Worm (Caenorhabditis elegans): Measurements from ENCODE around the gene pho-5.
A peak's percentile ranks its signal among the peaks of the same experiment; 100 is the strongest.

Gene pho-5

ce11 chrIII:7305649-7305977, 19.9 kb upstream of the pho-5 start:
- no peak for TF ChIP-seq mbf-1 (tag; optimal IDR thresholded peaks at IDR 0.05)
- TF ChIP-seq lin-11 (tag; optimal IDR thresholded peaks at IDR 0.05): no peak
- peak; percentile 37 for TF ChIP-seq sma-9 (GFP tag; optimal IDR thresholded peaks at IDR 0.05)
- no peak for TF ChIP-seq sma-9 (tag; optimal IDR thresholded peaks at IDR 0.05)
- TF ChIP-seq ceh-16 (tag; optimal IDR thresholded peaks at IDR 0.05): no peak
- no peak for TF ChIP-seq F13H6.1 (tag; optimal IDR thresholded peaks at IDR 0.05)
- TF ChIP-seq unc-55 (GFP tag; optimal IDR thresholded peaks at IDR 0.05): no peak
- peak; percentile 73 for TF ChIP-seq nhr-21 (tag; optimal IDR thresholded peaks at IDR 0.05)
- no peak for TF ChIP-seq R02D3.7 (tag; optimal IDR thresholded peaks at IDR 0.05)
- TF ChIP-seq sma-3 (GFP tag; optimal IDR thresholded peaks at IDR 0.05): peak; percentile 93
- peak; percentile 9 for TF ChIP-seq egl-27 (tag; optimal IDR thresholded peaks at IDR 0.05)
- TF ChIP-seq mdl-1 (tag; optimal IDR thresholded peaks at IDR 0.05): no peak
- no peak for TF ChIP-seq mab-5 (tag; optimal IDR thresholded peaks at IDR 0.05)
- TF ChIP-seq fos-1 (tag; optimal IDR thresholded peaks at IDR 0.05): peak; percentile 19

DNA sequence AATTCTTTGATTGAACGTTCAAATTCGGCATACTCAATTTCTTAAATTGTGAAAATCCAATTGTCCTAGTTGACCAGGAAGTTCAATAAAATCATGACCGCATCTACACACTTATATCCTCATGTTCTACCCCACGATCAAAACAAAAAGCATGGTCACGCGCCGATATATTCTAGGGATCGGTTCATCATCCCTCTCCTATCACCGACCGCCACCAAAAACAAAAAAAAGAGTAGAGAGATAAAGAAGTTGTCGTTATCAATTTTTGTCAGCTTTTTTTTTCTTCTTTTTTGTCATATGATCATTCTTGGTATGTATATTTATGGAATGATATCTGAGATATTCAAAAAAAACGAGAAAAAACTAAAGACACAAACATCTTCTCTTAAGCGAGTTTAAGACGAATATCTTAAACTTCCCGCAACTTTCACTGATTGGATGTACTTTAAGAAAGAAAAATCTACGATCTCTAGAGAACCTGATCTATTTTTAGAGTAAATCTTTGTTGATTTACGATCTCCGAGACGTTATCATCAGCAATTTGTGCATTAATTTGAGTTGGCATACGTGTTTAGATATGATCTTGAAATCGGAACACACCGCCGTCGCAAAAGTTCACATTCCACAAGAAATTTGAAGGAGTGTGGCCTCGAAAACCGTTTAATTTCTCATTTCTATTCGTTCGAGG, 19.4 kb upstream of the pho-5 start:
- TF ChIP-seq sma-3 (GFP tag; optimal IDR thresholded peaks at IDR 0.05): peak; percentile 61
- peak; percentile 85 for TF ChIP-seq elt-1 (tag; optimal IDR thresholded peaks at IDR 0.05)
- TF ChIP-seq sma-9 (GFP tag; optimal IDR thresholded peaks at IDR 0.05): peak; percentile 34
- no peak for TF ChIP-seq sma-9 (tag; optimal IDR thresholded peaks at IDR 0.05)
- no peak for TF ChIP-seq skn-1 (tag; optimal IDR thresholded peaks at IDR 0.05)
- TF ChIP-seq nhr-23 (tag; optimal IDR thresholded peaks at IDR 0.05): no peak
- peak; percentile 61 for TF ChIP-seq nhr-21 (tag; optimal IDR thresholded peaks at IDR 0.05)
- no peak for TF ChIP-seq elt-3 (tag; optimal IDR thresholded peaks at IDR 0.05)
- no peak for TF ChIP-seq ZK546.5 (tag; optimal IDR thresholded peaks at IDR 0.05)
- no peak for TF ChIP-seq ztf-4 (tag; optimal IDR thresholded peaks at IDR 0.05)
- no peak for TF ChIP-seq crh-2 (tag; optimal IDR thresholded peaks at IDR 0.05)
- no peak for TF ChIP-seq ama-1 (optimal IDR thresholded peaks at IDR 0.05)
- TF ChIP-seq nhr-11 (tag; optimal IDR thresholded peaks at IDR 0.05): no peak
- TF ChIP-seq lsy-2 (tag; optimal IDR thresholded peaks at IDR 0.05): peak in 1 of 2 experiments; percentile 33
- TF ChIP-seq blmp-1 (tag; optimal IDR thresholded peaks at IDR 0.05; ENCODE audit: insufficient read depth): peak; percentile 26
- peak; percentile 27 for TF ChIP-seq gmeb-1 (tag; optimal IDR thresholded peaks at IDR 0.05)
- no peak for TF ChIP-seq nhr-25 (tag; optimal IDR thresholded peaks at IDR 0.05)
- no peak for TF ChIP-seq fos-1 (tag; optimal IDR thresholded peaks at IDR 0.05)
- no peak for TF ChIP-seq Y55F3AM.14 (GFP tag; optimal IDR thresholded peaks at IDR 0.05)
- TF ChIP-seq aly-2 (tag; optimal IDR thresholded peaks at IDR 0.05): no peak
- TF ChIP-seq nhr-129 (tag; optimal IDR thresholded peaks at IDR 0.05): peak; percentile 5
- no peak for TF ChIP-seq snpc-4 (tag; optimal IDR thresholded peaks at IDR 0.05)
- TF ChIP-seq sem-4 (tag; optimal IDR thresholded peaks at IDR 0.05): no peak
- no peak for TF ChIP-seq F13H6.1 (tag; optimal IDR thresholded peaks at IDR 0.05)
- no peak for TF ChIP-seq alr-1 (tag; optimal IDR thresholded peaks at IDR 0.05)
- no peak for TF ChIP-seq ztf-11 (tag; optimal IDR thresholded peaks at IDR 0.05)
- TF ChIP-seq mab-5 (tag; optimal IDR thresholded peaks at IDR 0.05): no peak
- TF ChIP-seq mdl-1 (tag; optimal IDR thresholded peaks at IDR 0.05): peak in 1 of 2 experiments; percentile 22
- TF ChIP-seq ceh-16 (tag; optimal IDR thresholded peaks at IDR 0.05): no peak
- no peak for TF ChIP-seq R02D3.7 (tag; optimal IDR thresholded peaks at IDR 0.05)
- TF ChIP-seq nhr-12 (tag; optimal IDR thresholded peaks at IDR 0.05): no peak
- no peak for TF ChIP-seq C34F6.9 (tag; optimal IDR thresholded peaks at IDR 0.05)
- TF ChIP-seq ztf-1 (GFP tag; conservative IDR thresholded peaks at IDR 0.05): no peak
- no peak for TF ChIP-seq unc-62 (GFP tag; optimal IDR thresholded peaks at IDR 0.05)
- no peak for TF ChIP-seq mbf-1 (tag; optimal IDR thresholded peaks at IDR 0.05)
- no peak for TF ChIP-seq lin-13 (GFP tag; optimal IDR thresholded peaks at IDR 0.05)
- TF ChIP-seq peb-1 (tag; optimal IDR thresholded peaks at IDR 0.05): no peak
- TF ChIP-seq egl-27 (tag; optimal IDR thresholded peaks at IDR 0.05): no peak
- TF ChIP-seq nhr-6 (tag; optimal IDR thresholded peaks at IDR 0.05): no peak
- TF ChIP-seq unc-55 (GFP tag; optimal IDR thresholded peaks at IDR 0.05): no peak
- no peak for TF ChIP-seq unc-39 (tag; optimal IDR thresholded peaks at IDR 0.05)
- no peak for TF ChIP-seq nhr-10 (tag; optimal IDR thresholded peaks at IDR 0.05)
- no peak for TF ChIP-seq ceh-82 (tag; optimal IDR thresholded peaks at IDR 0.05)
- TF ChIP-seq nhr-237 (tag; optimal IDR thresholded peaks at IDR 0.05): no peak
- TF ChIP-seq lin-39 (tag; optimal IDR thresholded peaks at IDR 0.05): no peak
- no peak for TF ChIP-seq zag-1 (tag; optimal IDR thresholded peaks at IDR 0.05)
- TF ChIP-seq lin-11 (tag; optimal IDR thresholded peaks at IDR 0.05): no peak
- no peak for TF ChIP-seq dmd-4 (tag; optimal IDR thresholded peaks at IDR 0.05)
- no peak for TF ChIP-seq nhr-77 (tag; optimal IDR thresholded peaks at IDR 0.05)
